Worm (Caenorhabditis elegans): ENCODE results near the gene Y38C1AA.1.

Gene Y38C1AA.1

ce11 chrIV:179700-180099 is 28.3 kb upstream of the Y38C1AA.1 start:
- TF ChIP-seq tbx-2 (tag; optimal IDR thresholded peaks at IDR 0.05) (no peak), ceh-28 (tag; optimal IDR thresholded peaks at IDR 0.05) (no peak), egl-5 (tag; optimal IDR thresholded peaks at IDR 0.05) (no peak), nhr-237 (tag; optimal IDR thresholded peaks at IDR 0.05) (no peak), elt-2 (tag; optimal IDR thresholded peaks at IDR 0.05) (no peak), ceh-9 (tag; optimal IDR thresholded peaks at IDR 0.05) (no peak), fos-1 (tag; optimal IDR thresholded peaks at IDR 0.05) (no peak)

DNA sequence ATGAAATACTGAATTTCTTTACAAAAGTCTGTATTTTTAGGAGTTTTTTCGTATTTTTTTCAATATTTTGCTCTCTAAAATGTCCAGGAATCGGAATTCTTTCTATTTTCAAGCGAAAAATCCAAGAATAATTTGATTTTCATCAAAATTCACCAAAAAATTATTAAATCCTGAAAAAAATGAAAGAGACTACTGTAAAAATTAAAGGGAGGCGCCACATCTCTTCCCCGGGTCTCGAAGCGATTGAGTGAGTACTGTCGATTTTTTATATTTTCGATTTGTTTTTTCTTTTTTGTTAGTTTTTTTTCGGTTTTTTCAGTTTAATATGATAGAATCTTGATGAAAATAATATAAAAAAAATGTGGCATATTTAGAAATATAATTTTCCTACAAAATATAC is 24.5 kb upstream of the Y38C1AA.1 start:
- TF ChIP-seq nhr-76 (tag; optimal IDR thresholded peaks at IDR 0.05), result no peak
- no peak for TF ChIP-seq pqm-1 (tag; optimal IDR thresholded peaks at IDR 0.05)
- TF ChIP-seq elt-2 (tag; optimal IDR thresholded peaks at IDR 0.05), result no peak
- TF ChIP-seq eor-1 (tag; optimal IDR thresholded peaks at IDR 0.05), result no peak
- no peak for TF ChIP-seq nhr-12 (tag; optimal IDR thresholded peaks at IDR 0.05)
- no peak for TF ChIP-seq nhr-28 (tag; optimal IDR thresholded peaks at IDR 0.05)
- TF ChIP-seq egl-5 (tag; optimal IDR thresholded peaks at IDR 0.05), result no peak
- TF ChIP-seq ZK546.5 (tag; optimal IDR thresholded peaks at IDR 0.05), result no peak
- no peak for TF ChIP-seq egl-27 (tag; optimal IDR thresholded peaks at IDR 0.05)
- no peak for TF ChIP-seq fos-1 (tag; optimal IDR thresholded peaks at IDR 0.05)
- no peak for TF ChIP-seq ama-1 (optimal IDR thresholded peaks at IDR 0.05)
- TF ChIP-seq aly-2 (tag; optimal IDR thresholded peaks at IDR 0.05), result no peak
- no peak for TF ChIP-seq nhr-23 (tag; optimal IDR thresholded peaks at IDR 0.05)

ce11 chrIV:184184-184583 is 23.8 kb upstream of the Y38C1AA.1 start, which contains the start of gene pnc-1:
TSS of gene pnc-1 (plus strand) at chrIV:184484.
- no peak for TF ChIP-seq unc-62 (GFP tag; optimal IDR thresholded peaks at IDR 0.05)
- no peak for TF ChIP-seq hmg-11 (tag; optimal IDR thresholded peaks at IDR 0.05)
- TF ChIP-seq fos-1 (tag; optimal IDR thresholded peaks at IDR 0.05), result no peak
- TF ChIP-seq R02D3.7 (tag; optimal IDR thresholded peaks at IDR 0.05), result no peak
- TF ChIP-seq nhr-23 (tag; optimal IDR thresholded peaks at IDR 0.05), result no peak
- TF ChIP-seq pqm-1 (tag; optimal IDR thresholded peaks at IDR 0.05), result no peak
- TF ChIP-seq aly-2 (tag; optimal IDR thresholded peaks at IDR 0.05), result no peak
- TF ChIP-seq nhr-67 (tag; optimal IDR thresholded peaks at IDR 0.05), result no peak
- no peak for TF ChIP-seq ZK546.5 (tag; optimal IDR thresholded peaks at IDR 0.05)
- TF ChIP-seq fkh-10 (GFP tag; optimal IDR thresholded peaks at IDR 0.05), result no peak
- TF ChIP-seq ztf-11 (tag; optimal IDR thresholded peaks at IDR 0.05), result no peak
- TF ChIP-seq nhr-25 (tag; optimal IDR thresholded peaks at IDR 0.05), result no peak
- no peak for TF ChIP-seq zag-1 (tag; optimal IDR thresholded peaks at IDR 0.05)
- no peak for TF ChIP-seq ama-1 (optimal IDR thresholded peaks at IDR 0.05)

DNA sequence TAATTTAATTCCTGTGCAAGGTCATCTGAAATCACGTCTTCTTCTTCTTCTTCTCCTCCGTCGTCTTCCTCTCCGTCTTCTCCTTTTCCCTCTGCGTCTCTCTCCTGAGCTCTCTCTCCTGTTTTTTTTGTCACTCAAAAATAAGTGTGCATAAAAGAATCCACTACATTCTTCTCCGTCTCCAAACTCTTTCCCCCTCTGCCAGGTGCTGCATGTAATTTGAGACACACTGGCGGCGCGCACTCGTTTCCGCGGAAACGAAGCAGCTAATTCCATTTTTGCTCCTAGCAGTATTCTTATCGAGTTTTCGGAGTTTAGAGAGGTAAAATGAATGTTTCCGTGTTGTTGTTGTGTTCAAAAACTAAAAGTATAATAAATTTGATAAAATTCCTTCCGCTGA is 21.9 kb upstream of the Y38C1AA.1 start:
- TF ChIP-seq ceh-28 (tag; optimal IDR thresholded peaks at IDR 0.05), result no peak
- TF ChIP-seq daf-12 (tag; optimal IDR thresholded peaks at IDR 0.05), result no peak
- TF ChIP-seq eor-1 (tag; optimal IDR thresholded peaks at IDR 0.05), result no peak
- no peak for TF ChIP-seq ama-1 (optimal IDR thresholded peaks at IDR 0.05)
- no peak for TF ChIP-seq ceh-82 (tag; optimal IDR thresholded peaks at IDR 0.05)
- TF ChIP-seq lin-15B (tag; optimal IDR thresholded peaks at IDR 0.05), result peak; percentile 3

DNA sequence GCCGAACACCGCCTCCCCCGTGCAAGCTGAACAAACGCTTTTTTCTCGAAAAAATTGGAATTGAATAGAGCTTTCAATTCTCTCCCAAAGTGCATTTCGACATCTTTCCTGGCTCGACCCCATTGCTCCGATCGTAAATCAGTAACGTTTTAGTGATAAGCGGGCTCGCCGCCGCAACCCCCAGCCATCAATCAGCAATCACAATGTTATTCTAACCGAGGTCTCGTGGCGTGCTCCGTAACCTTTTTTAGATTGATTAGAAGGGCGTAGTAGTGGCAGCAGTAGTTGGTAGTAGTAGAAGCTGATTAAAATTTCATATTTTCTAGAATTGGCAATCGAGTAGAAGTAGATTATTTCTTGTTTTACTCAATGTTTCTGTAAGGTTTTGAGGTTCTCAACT is 20.6 kb upstream of the Y38C1AA.1 start:
- TF ChIP-seq lin-39 (tag; optimal IDR thresholded peaks at IDR 0.05) (no peak), sea-2 (GFP tag; optimal IDR thresholded peaks at IDR 0.05) (no peak), elt-2 (tag; optimal IDR thresholded peaks at IDR 0.05) (peak; percentile 53), aly-2 (tag; optimal IDR thresholded peaks at IDR 0.05) (no peak)

- peak; percentile 50 for TF ChIP-seq pha-4 (tag; optimal IDR thresholded peaks at IDR 0.05)
- TF ChIP-seq jun-1 (tag; optimal IDR thresholded peaks at IDR 0.05), result no peak
- no peak for TF ChIP-seq pqm-1 (tag; optimal IDR thresholded peaks at IDR 0.05)
- peak; percentile 37 for TF ChIP-seq elt-2 (tag; optimal IDR thresholded peaks at IDR 0.05)
- no peak for TF ChIP-seq egl-27 (tag; optimal IDR thresholded peaks at IDR 0.05)
- no peak for TF ChIP-seq fos-1 (tag; optimal IDR thresholded peaks at IDR 0.05)
Observed at ce11 chrIV:189087-189486, 18.9 kb upstream of the Y38C1AA.1 start.

DNA sequence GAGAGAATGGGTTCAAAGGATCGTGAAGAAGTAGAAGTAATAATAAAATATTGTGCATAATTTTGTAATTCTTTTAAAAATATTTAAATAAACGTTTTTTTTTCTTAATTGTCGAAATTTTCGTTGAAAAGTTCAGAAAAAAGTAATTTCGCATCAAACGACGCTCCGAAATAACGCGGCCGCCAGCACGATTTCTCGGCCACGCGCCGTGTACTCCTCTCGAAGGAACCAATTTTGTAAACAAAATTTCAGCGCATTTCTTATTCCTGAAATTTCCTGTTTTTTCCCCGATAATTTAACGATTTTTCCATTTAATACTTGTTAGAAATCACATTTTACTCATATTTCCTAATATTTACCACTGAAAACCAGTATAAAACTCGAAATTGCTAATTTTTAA is 15.9 kb upstream of the Y38C1AA.1 start, which contains the start of gene Y38C1AA.12:
Gene Y38C1AA.12 (plus strand): TSS at position 211 of the 400 bp plus-strand sequence.
- TF ChIP-seq daf-12 (tag; optimal IDR thresholded peaks at IDR 0.05) (no peak), nhr-28 (tag; optimal IDR thresholded peaks at IDR 0.05) (no peak), ama-1 (optimal IDR thresholded peaks at IDR 0.05) (no peak), nhr-77 (tag; optimal IDR thresholded peaks at IDR 0.05) (peak; percentile 25), pqm-1 (tag; optimal IDR thresholded peaks at IDR 0.05) (peak; percentile 5), unc-39 (tag; optimal IDR thresholded peaks at IDR 0.05) (no peak), jun-1 (tag; optimal IDR thresholded peaks at IDR 0.05) (no peak), egl-5 (tag; optimal IDR thresholded peaks at IDR 0.05) (no peak), elt-2 (tag; optimal IDR thresholded peaks at IDR 0.05) (peak; percentile 33), ceh-16 (tag; optimal IDR thresholded peaks at IDR 0.05) (no peak), skn-1 (tag; optimal IDR thresholded peaks at IDR 0.05) (no peak), hmg-11 (tag; optimal IDR thresholded peaks at IDR 0.05) (peak; percentile 64), ztf-4 (tag; optimal IDR thresholded peaks at IDR 0.05) (no peak), lin-15B (tag; optimal IDR thresholded peaks at IDR 0.05) (peak; percentile 90), R02D3.7 (tag; optimal IDR thresholded peaks at IDR 0.05) (peak; percentile 33), nhr-237 (tag; optimal IDR thresholded peaks at IDR 0.05) (no peak), nhr-11 (tag; optimal IDR thresholded peaks at IDR 0.05) (no peak), pha-4 (tag; optimal IDR thresholded peaks at IDR 0.05) (peak; percentile 95), ceh-28 (tag; optimal IDR thresholded peaks at IDR 0.05) (no peak), ceh-9 (tag; optimal IDR thresholded peaks at IDR 0.05) (no peak), nhr-12 (tag; optimal IDR thresholded peaks at IDR 0.05) (no peak), ceh-82 (tag; optimal IDR thresholded peaks at IDR 0.05) (no peak), fkh-2 (tag; optimal IDR thresholded peaks at IDR 0.05) (no peak)
